Fruit fly (Drosophila melanogaster) whole organism: ENCODE data around the gene CG42729.

ENCODE experiments used
- CG8478 ChIP-seq: fragments of >200 bp; optimal IDR thresholded peaks from 2 replicates; lab custom pipeline; 2018; ENCODE audit warnings: inconsistent platforms
- Dll ChIP-seq: fragments of >200 bp; optimal IDR thresholded peaks from 2 replicates; lab custom pipeline; 2017
- EcR ChIP-seq, 2 experiments: fragments of >200 bp; optimal IDR thresholded peaks; 2 replicates each; lab custom pipeline; 2017; ENCODE audit warnings: missing biosample characterization in 2 of 2, missing genetic modification characterization in 2 of 2, missing genetic modification reagents in 2 of 2
- pan ChIP-seq: fragments of >200 bp; optimal IDR thresholded peaks from 2 replicates; lab custom pipeline; 2017
- psq ChIP-seq: fragments of >200 bp; optimal IDR thresholded peaks from 2 replicates; lab custom pipeline; 2017
- usp ChIP-seq: fragments of >200 bp; optimal IDR thresholded peaks from 2 replicates; lab custom pipeline; 2017; ENCODE audit warnings: missing biosample characterization, missing genetic modification characterization, mixed read lengths

CG42729 gene

DNA sequence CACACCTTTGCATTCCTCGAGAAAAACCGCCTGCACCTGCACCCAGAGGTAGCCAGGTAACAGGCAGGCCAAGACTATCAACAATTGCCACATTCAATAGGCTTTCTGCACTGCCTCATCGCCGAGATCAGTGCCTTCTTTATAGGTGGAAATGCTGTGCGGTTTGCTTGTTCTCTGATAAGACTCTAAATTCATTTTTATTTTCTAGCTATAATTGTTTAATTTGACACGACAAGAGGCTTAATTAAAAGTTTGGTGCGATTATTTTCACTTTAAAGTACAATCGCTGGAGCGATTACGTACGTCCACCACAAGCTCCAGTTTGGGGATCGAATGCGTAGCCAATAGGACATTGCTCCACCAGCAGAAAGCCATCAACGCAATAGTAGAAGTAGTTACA is at the start of gene CG42729:
CG42729 (minus strand) TSS at position 101 of the 400 bp plus-strand sequence.
- TF ChIP-seq Dll (lab: Kevin White, UChicago) (no peak), psq (lab: Kevin White, UChicago) (no peak), CG8478 (lab: Kevin White, UChicago) (no peak), usp (GFP tag; lab: Kevin White, UChicago) (no peak), pan (lab: Kevin White, UChicago) (no peak), EcR (GFP tag; optimal IDR thresholded peaks at IDR 0.05; lab: Kevin White, UChicago) (no peak)

- TF ChIP-seq usp (GFP tag; lab: Kevin White, UChicago) (no peak), pan (lab: Kevin White, UChicago) (no peak), psq (lab: Kevin White, UChicago) (no peak), Dll (lab: Kevin White, UChicago) (no peak), EcR (GFP tag; optimal IDR thresholded peaks at IDR 0.05; lab: Kevin White, UChicago) (no peak), CG8478 (lab: Kevin White, UChicago) (no peak)
Observed at dm6 chr3L:15576357-15576756, 49.0 kb upstream of the CG42729 start, which contains the start of gene Ufsp2. Gene Ufsp2 (plus strand): TSS chr3L:15576570.

DNA sequence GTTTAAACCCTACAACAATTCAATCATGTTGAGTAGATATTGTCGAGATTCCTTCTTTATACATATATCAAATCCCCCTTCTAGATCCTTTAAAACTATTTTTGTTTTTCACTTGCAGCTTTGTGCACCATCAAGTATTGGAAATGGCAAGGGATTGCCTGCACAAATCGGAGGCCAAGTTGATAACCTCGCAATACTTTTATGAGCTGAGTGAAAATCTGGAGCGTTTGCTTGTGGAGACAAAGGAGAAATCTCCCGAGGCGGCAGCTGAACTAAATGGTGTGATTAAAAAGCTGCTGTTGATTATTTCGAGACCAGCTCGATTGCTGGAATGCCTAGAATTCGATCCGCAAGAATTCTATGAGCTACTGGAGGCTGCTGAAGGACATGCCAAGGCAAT is 43.3 kb upstream of the CG42729 start:
- TF ChIP-seq usp (GFP tag; lab: Kevin White, UChicago): no peak
- no peak for TF ChIP-seq pan (lab: Kevin White, UChicago)
- TF ChIP-seq EcR (GFP tag; optimal IDR thresholded peaks at IDR 0.05; lab: Kevin White, UChicago): no peak
- TF ChIP-seq CG8478 (lab: Kevin White, UChicago): no peak
- TF ChIP-seq psq (lab: Kevin White, UChicago): no peak
- no peak for TF ChIP-seq Dll (lab: Kevin White, UChicago)

DNA sequence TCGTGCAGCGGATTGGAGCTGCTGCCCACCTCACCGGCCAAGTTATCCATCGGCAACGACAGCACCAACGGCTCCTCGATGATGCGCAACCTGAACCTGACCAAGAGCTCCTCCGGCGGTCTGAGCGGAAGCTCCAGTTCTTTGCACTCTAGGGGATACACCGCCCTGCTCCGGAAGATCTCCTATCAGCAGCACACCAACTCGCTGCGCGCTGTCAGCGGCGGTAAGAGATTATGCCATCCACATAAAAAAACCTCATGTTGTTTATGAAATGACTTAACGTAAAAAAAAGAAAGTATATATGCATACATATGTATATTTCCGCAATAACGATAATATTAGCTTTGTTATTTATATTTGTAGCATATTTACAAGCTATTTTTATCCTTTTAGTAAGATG is 41.4 kb upstream of the CG42729 start:
- TF ChIP-seq usp (GFP tag; lab: Kevin White, UChicago): no peak
- no peak for TF ChIP-seq CG8478 (lab: Kevin White, UChicago)
- TF ChIP-seq EcR (GFP tag; optimal IDR thresholded peaks at IDR 0.05; lab: Kevin White, UChicago): no peak
- no peak for TF ChIP-seq psq (lab: Kevin White, UChicago)
- no peak for TF ChIP-seq pan (lab: Kevin White, UChicago)
- no peak for TF ChIP-seq Dll (lab: Kevin White, UChicago)

DNA sequence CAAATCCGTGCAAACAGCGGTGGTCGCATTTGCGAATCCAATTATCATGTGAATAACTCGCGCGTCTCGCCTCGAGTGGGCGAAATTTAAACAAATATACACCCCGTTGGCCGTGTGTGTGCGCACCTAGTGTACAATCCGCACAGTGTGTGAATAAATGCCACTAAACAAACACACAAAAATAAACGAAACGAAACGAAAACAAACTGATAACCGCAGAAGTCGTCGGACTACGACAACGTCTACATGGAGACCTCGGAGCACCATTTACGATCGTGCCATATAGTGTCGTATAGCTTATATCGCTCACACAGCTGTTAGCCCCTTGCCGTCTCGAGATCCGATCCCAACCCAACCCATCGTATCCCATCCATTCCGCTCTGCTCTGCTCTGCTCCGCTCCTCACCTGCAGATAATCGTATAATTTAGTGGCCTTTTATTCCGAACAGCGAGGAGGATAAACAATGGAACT is 39.2 kb upstream of the CG42729 start:
- TF ChIP-seq CG8478 (lab: Kevin White, UChicago) (no peak), EcR (GFP tag; optimal IDR thresholded peaks at IDR 0.05; lab: Kevin White, UChicago) (no peak), usp (GFP tag; lab: Kevin White, UChicago) (no peak), Dll (lab: Kevin White, UChicago) (no peak), psq (lab: Kevin White, UChicago) (no peak), pan (lab: Kevin White, UChicago) (no peak)

- no peak for TF ChIP-seq EcR (GFP tag; optimal IDR thresholded peaks at IDR 0.05; lab: Kevin White, UChicago)
- peak; percentile 38 for TF ChIP-seq CG8478 (lab: Kevin White, UChicago)
Observed at dm6 chr3L:15565829-15566433, 38.6 kb upstream of the CG42729 start, which contains the start of gene dop. Gene dop (plus strand): TSS chr3L:15566013.

dm6 chr3L:15563851-15564106 is 36.5 kb upstream of the CG42729 start:
- no peak for TF ChIP-seq psq (lab: Kevin White, UChicago)
- no peak for TF ChIP-seq usp (GFP tag; lab: Kevin White, UChicago)
- no peak for TF ChIP-seq pan (lab: Kevin White, UChicago)
- TF ChIP-seq EcR (GFP tag; optimal IDR thresholded peaks at IDR 0.05; lab: Kevin White, UChicago): no peak
- no peak for TF ChIP-seq Dll (lab: Kevin White, UChicago)
- TF ChIP-seq CG8478 (lab: Kevin White, UChicago): no peak

DNA sequence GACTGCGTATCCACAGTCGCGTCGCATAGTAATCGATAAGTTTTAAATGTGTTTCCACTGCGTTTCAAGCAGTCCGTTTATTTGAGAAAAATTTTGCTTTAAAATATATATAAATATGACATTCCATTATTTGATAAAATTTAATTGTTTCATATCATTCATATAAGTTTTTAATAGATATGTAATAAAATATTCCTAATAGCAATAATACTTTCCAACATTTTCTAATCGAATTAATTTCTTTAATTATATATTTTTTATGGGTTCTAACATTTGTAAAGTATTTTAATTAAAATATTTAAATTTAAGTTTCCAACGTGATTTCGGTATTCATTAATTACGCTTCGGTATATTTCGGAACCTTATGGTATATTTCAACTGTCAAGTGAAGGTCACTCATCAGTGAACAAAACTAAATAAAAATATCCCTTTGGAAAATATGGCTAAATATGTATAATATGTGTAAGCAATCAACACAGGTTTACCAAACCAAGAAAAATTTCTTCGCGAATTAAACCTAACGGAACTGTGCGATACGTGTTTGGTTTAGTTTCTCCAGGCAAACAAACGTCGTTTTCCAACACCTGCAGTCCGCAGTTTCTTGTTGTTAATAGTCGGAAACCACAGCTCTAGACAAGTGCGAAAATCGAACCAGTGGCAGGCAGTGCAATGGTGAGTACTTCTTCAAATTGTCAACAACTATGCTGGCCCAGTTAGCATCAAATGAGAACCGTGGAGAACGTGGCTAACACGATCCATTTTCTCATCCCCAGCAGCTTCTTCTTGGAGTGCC is 35.9 kb upstream of the CG42729 start, which contains the start of the genes CG7739 and SCCRO:
CG7739 (minus strand) TSS at position 8 of the 793 bp plus-strand sequence.
SCCRO (plus strand) TSS at position 370 of the 793 bp plus-strand sequence.
- no peak for TF ChIP-seq CG8478 (lab: Kevin White, UChicago)

- TF ChIP-seq Dll (lab: Kevin White, UChicago): no peak
- TF ChIP-seq CG8478 (lab: Kevin White, UChicago): no peak
- no peak for TF ChIP-seq pan (lab: Kevin White, UChicago)
- no peak for TF ChIP-seq EcR (GFP tag; optimal IDR thresholded peaks at IDR 0.05; lab: Kevin White, UChicago)
- no peak for TF ChIP-seq psq (lab: Kevin White, UChicago)
- TF ChIP-seq usp (GFP tag; lab: Kevin White, UChicago): no peak
Observed at dm6 chr3L:15562727-15563057, 35.4 kb upstream of the CG42729 start.

- TF ChIP-seq psq (lab: Kevin White, UChicago): no peak
- no peak for TF ChIP-seq EcR (GFP tag; optimal IDR thresholded peaks at IDR 0.05; lab: Kevin White, UChicago)
- TF ChIP-seq Dll (lab: Kevin White, UChicago): no peak
- no peak for TF ChIP-seq usp (GFP tag; lab: Kevin White, UChicago)
- no peak for TF ChIP-seq CG8478 (lab: Kevin White, UChicago)
- TF ChIP-seq pan (lab: Kevin White, UChicago): no peak
Observed at dm6 chr3L:15553993-15554644, 26.8 kb upstream of the CG42729 start, which contains the start of gene AGO2. Gene AGO2 (plus strand): TSS chr3L:15554113.

- TF ChIP-seq pan (lab: Kevin White, UChicago) (no peak), CG8478 (lab: Kevin White, UChicago) (no peak), usp (GFP tag; lab: Kevin White, UChicago) (no peak), EcR (GFP tag; optimal IDR thresholded peaks at IDR 0.05; lab: Kevin White, UChicago) (no peak), psq (lab: Kevin White, UChicago) (no peak), Dll (lab: Kevin White, UChicago) (no peak)
Observed at dm6 chr3L:15548843-15549242, 21.5 kb upstream of the CG42729 start.
